Fruit fly (Drosophila melanogaster) whole organism, embryonic: ENCODE measurements around the gene CycB3.

Source experiments
- Atf3 ChIP-seq: fragments of 200-800 bp; sonication (Bioruptor generic); optimal IDR thresholded peaks from 3 replicates; lab custom pipeline; 2016; ENCODE audit warnings: missing biosample characterization, missing genetic modification characterization
- B-H2 ChIP-seq: fragments of 200-800 bp; sonication (Bioruptor generic); optimal IDR thresholded peaks from 2 replicates; lab custom pipeline; 2018; ENCODE audit warnings: missing biosample characterization, mild to moderate bottlenecking, missing genetic modification characterization
- BtbVII ChIP-seq: fragments of 200-800 bp; sonication (Bioruptor generic); optimal IDR thresholded peaks from 3 replicates; lab custom pipeline; 2017; ENCODE audit warnings: missing biosample characterization, mild to moderate bottlenecking, missing genetic modification characterization
- CG10543 ChIP-seq: fragments of 200-800 bp; sonication (Bioruptor generic); optimal IDR thresholded peaks from 3 replicates; lab custom pipeline; 2017; ENCODE audit warnings: missing biosample characterization, mild to moderate bottlenecking, missing genetic modification characterization, moderate library complexity
- CG14014 ChIP-seq: fragments of 200-800 bp; sonication (Bioruptor generic); IDR thresholded peaks from 2 replicates; pipeline ENCODE4 v1.3.6; 2022; ENCODE audit warnings: missing biosample characterization, missing genetic modification characterization
- CG14441 ChIP-seq: fragments of 200-800 bp; sonication (Bioruptor generic); IDR thresholded peaks from 2 replicates; pipeline ENCODE4 v1.3.6; 2022; ENCODE audit warnings: missing biosample characterization, missing genetic modification characterization
- CG14965 ChIP-seq: fragments of 200-800 bp; sonication (Bioruptor generic); optimal IDR thresholded peaks from 2 replicates; lab custom pipeline; 2016; ENCODE audit warnings: missing biosample characterization, missing genetic modification characterization, borderline replicate concordance
- CG15269 ChIP-seq: fragments of 200-800 bp; sonication (Bioruptor generic); optimal IDR thresholded peaks from 2 replicates; lab custom pipeline; 2018; ENCODE audit warnings: missing biosample characterization, mild to moderate bottlenecking, missing genetic modification characterization, moderate library complexity
- CG1529 ChIP-seq: fragments of 200-800 bp; sonication (Bioruptor generic); optimal IDR thresholded peaks from 3 replicates; lab custom pipeline; 2018; ENCODE audit warnings: missing biosample characterization, missing genetic modification characterization
- CG1832 ChIP-seq: fragments of 200-800 bp; sonication (Bioruptor generic); optimal IDR thresholded peaks from 2 replicates; lab custom pipeline; 2017; ENCODE audit warnings: missing biosample characterization, mild to moderate bottlenecking, missing genetic modification characterization, inconsistent platforms
- CG18476 ChIP-seq: fragments of 200-800 bp; sonication (Bioruptor generic); optimal IDR thresholded peaks from 2 replicates; lab custom pipeline; 2016; ENCODE audit warnings: missing biosample characterization, mild to moderate bottlenecking, missing genetic modification characterization
- CG2202 ChIP-seq: fragments of 200-800 bp; sonication (Bioruptor generic); optimal IDR thresholded peaks from 2 replicates; lab custom pipeline; 2018; ENCODE audit warnings: missing biosample characterization, mild to moderate bottlenecking, missing genetic modification characterization
- CG2678 ChIP-seq: fragments of 200-800 bp; sonication (Bioruptor generic); optimal IDR thresholded peaks from 3 replicates; lab custom pipeline; 2019; ENCODE audit warnings: missing biosample characterization, mild to moderate bottlenecking, missing genetic modification characterization, moderate library complexity
- CG2889 ChIP-seq: fragments of 200-800 bp; sonication (Bioruptor generic); IDR thresholded peaks from 3 replicates; pipeline ENCODE4 v1.3.6; 2022; ENCODE audit warnings: missing biosample characterization, missing genetic modification characterization
- CG33213 ChIP-seq: fragments of 200-800 bp; sonication (Bioruptor generic); optimal IDR thresholded peaks from 3 replicates; lab custom pipeline; 2016; ENCODE audit warnings: missing biosample characterization, missing genetic modification characterization
- CG6175 ChIP-seq: fragments of 200-800 bp; sonication (Bioruptor generic); IDR thresholded peaks from 3 replicates; pipeline ENCODE4 v1.3.6; 2022; ENCODE audit warnings: missing biosample characterization, missing genetic modification characterization
- CG7556 ChIP-seq: fragments of 200-800 bp; sonication (Bioruptor generic); optimal IDR thresholded peaks from 2 replicates; lab custom pipeline; 2017; ENCODE audit warnings: missing biosample characterization, mild to moderate bottlenecking, missing genetic modification characterization
- CG7928 ChIP-seq: fragments of 200-800 bp; sonication (Bioruptor generic); optimal IDR thresholded peaks from 2 replicates; lab custom pipeline; 2017; ENCODE audit warnings: missing biosample characterization, mild to moderate bottlenecking, missing genetic modification characterization
- CG7963 ChIP-seq: fragments of 200-800 bp; sonication (Bioruptor generic); IDR thresholded peaks from 3 replicates; pipeline ENCODE4 v1.3.6; 2022; ENCODE audit warnings: missing biosample characterization, missing genetic modification characterization; ENCODE audit not compliant: partially characterized antibody
- CG8944 ChIP-seq: fragments of 200-800 bp; sonication (Bioruptor generic); optimal IDR thresholded peaks from 3 replicates; lab custom pipeline; 2016; ENCODE audit warnings: missing biosample characterization, missing genetic modification characterization
- CG9609 ChIP-seq: fragments of 200-800 bp; sonication (Bioruptor generic); optimal IDR thresholded peaks from 3 replicates; lab custom pipeline; 2016; ENCODE audit warnings: missing biosample characterization, missing genetic modification characterization
- CTCF ChIP-seq: fragments of 200-800 bp; sonication (Bioruptor generic); optimal IDR thresholded peaks from 2 replicates; lab custom pipeline; 2017; ENCODE audit warnings: missing biosample characterization, mild to moderate bottlenecking, missing genetic modification characterization, moderate library complexity
- Dref ChIP-seq: fragments of 200-800 bp; sonication (Bioruptor generic); IDR thresholded peaks from 2 replicates; pipeline ENCODE4 v1.3.6; 2022; ENCODE audit warnings: missing biosample characterization, missing genetic modification characterization
- Gsc ChIP-seq: fragments of 200-800 bp; sonication (Bioruptor generic); IDR thresholded peaks from 2 replicates; pipeline ENCODE4 v1.3.6; 2022; ENCODE audit warnings: missing biosample characterization, missing genetic modification characterization
- H2.0 ChIP-seq: fragments of 200-800 bp; sonication (Bioruptor generic); IDR thresholded peaks from 2 replicates; pipeline ENCODE4 v1.3.6; 2022; ENCODE audit warnings: missing biosample characterization, missing genetic modification characterization
- HLH54F ChIP-seq: fragments of 200-800 bp; sonication (Bioruptor generic); optimal IDR thresholded peaks from 3 replicates; lab custom pipeline; 2016; ENCODE audit warnings: missing biosample characterization, missing genetic modification characterization
- Hr3 ChIP-seq: fragments of 200-800 bp; sonication (Bioruptor generic); optimal IDR thresholded peaks from 3 replicates; lab custom pipeline; 2016; ENCODE audit warnings: missing biosample characterization, missing genetic modification characterization
- Hr39 ChIP-seq: fragments of >200 bp; optimal IDR thresholded peaks from 2 replicates; lab custom pipeline; 2017
- Hr51 ChIP-seq, 2 experiments: fragments of 200-800 bp; sonication (Bioruptor generic); optimal IDR thresholded peaks; 2 replicates in 1 of 2; 3 replicates in 1 of 2; lab custom pipeline; 2016 to 2018; ENCODE audit warnings: missing biosample characterization in 2 of 2, missing genetic modification characterization in 2 of 2, mild to moderate bottlenecking in 1 of 2, moderate library complexity in 1 of 2
- Lim3 ChIP-seq: fragments of 200-800 bp; sonication (Bioruptor generic); IDR thresholded peaks from 2 replicates; pipeline ENCODE4 v1.3.6; 2022; ENCODE audit warnings: missing biosample characterization, missing genetic modification characterization
- Ravus ChIP-seq: fragments of 200-800 bp; sonication (Bioruptor generic); IDR thresholded peaks from 2 replicates; pipeline ENCODE4 v1.3.6; 2022; ENCODE audit warnings: missing biosample characterization, missing genetic modification characterization
- Sin3A ChIP-seq: fragments of >200 bp; optimal IDR thresholded peaks from 2 replicates; lab custom pipeline; 2018
- ara ChIP-seq: fragments of 200-800 bp; sonication (Bioruptor generic); IDR thresholded peaks from 2 replicates; pipeline ENCODE4 v1.3.6; 2022; ENCODE audit warnings: missing biosample characterization, missing genetic modification characterization
- ase ChIP-seq: fragments of 200-800 bp; sonication (Bioruptor generic); IDR thresholded peaks from 3 replicates; pipeline ENCODE4 v1.3.6; 2022; ENCODE audit warnings: missing biosample characterization, missing genetic modification characterization
- ash1 ChIP-seq: fragments of 200-800 bp; sonication (Bioruptor generic); optimal IDR thresholded peaks from 2 replicates; lab custom pipeline; 2018; ENCODE audit warnings: missing biosample characterization, mild to moderate bottlenecking, missing genetic modification characterization
- caup ChIP-seq: fragments of 200-800 bp; sonication (Bioruptor generic); optimal IDR thresholded peaks from 3 replicates; lab custom pipeline; 2017; ENCODE audit warnings: missing biosample characterization, mild to moderate bottlenecking, missing genetic modification characterization, moderate library complexity; ENCODE audit not compliant: severe bottlenecking
- cwo ChIP-seq: fragments of 200-800 bp; sonication (Bioruptor generic); optimal IDR thresholded peaks from 3 replicates; lab custom pipeline; 2017; ENCODE audit warnings: missing biosample characterization, missing genetic modification characterization, mild to moderate bottlenecking, moderate library complexity, missing genetic modification reagents
- disco-r ChIP-seq: fragments of 200-800 bp; sonication (Bioruptor generic); optimal IDR thresholded peaks from 2 replicates; lab custom pipeline; 2016; ENCODE audit warnings: missing biosample characterization, missing genetic modification characterization
- eve ChIP-seq, 2 experiments: fragments of >200 bp; optimal IDR thresholded peaks; 2 replicates each; lab custom pipeline; 2017; ENCODE audit warnings: missing biosample characterization in 2 of 2, missing genetic modification characterization in 2 of 2
- kah ChIP-seq: fragments of 200-800 bp; sonication (Bioruptor generic); optimal IDR thresholded peaks from 2 replicates; lab custom pipeline; 2018; ENCODE audit warnings: missing biosample characterization, mild to moderate bottlenecking, missing genetic modification characterization
- ken ChIP-seq: fragments of 200-800 bp; sonication (Bioruptor generic); IDR thresholded peaks from 3 replicates; pipeline ENCODE4 v1.3.6; 2022; ENCODE audit warnings: missing biosample characterization, missing genetic modification characterization
- lilli ChIP-seq: fragments of 200-800 bp; sonication (Bioruptor generic); optimal IDR thresholded peaks from 3 replicates; lab custom pipeline; 2016; ENCODE audit warnings: missing biosample characterization, missing genetic modification characterization
- lmd ChIP-seq: fragments of 200-800 bp; sonication (Bioruptor generic); IDR thresholded peaks from 2 replicates; pipeline ENCODE4 v1.3.6; 2022; ENCODE audit warnings: missing biosample characterization, missing genetic modification characterization
- nerfin-1 ChIP-seq: fragments of 200-800 bp; sonication (Bioruptor generic); optimal IDR thresholded peaks from 3 replicates; lab custom pipeline; 2019; ENCODE audit warnings: missing biosample characterization, mild to moderate bottlenecking, missing genetic modification characterization, moderate library complexity
- nerfin-2 ChIP-seq: fragments of 200-800 bp; sonication (Bioruptor generic); IDR thresholded peaks from 2 replicates; pipeline ENCODE4 v1.3.6; 2022; ENCODE audit warnings: missing biosample characterization, missing genetic modification characterization; ENCODE audit not compliant: partially characterized antibody
- nom ChIP-seq: fragments of 200-800 bp; sonication (Bioruptor generic); optimal IDR thresholded peaks from 2 replicates; lab custom pipeline; 2017; ENCODE audit warnings: missing biosample characterization, missing genetic modification characterization, mild to moderate bottlenecking, moderate library complexity, missing genetic modification reagents
- p53 ChIP-seq: fragments of 200-800 bp; sonication (Bioruptor generic); optimal IDR thresholded peaks from 2 replicates; lab custom pipeline; 2016; ENCODE audit warnings: missing biosample characterization, missing genetic modification characterization
- repo ChIP-seq: fragments of 200-800 bp; sonication (Bioruptor generic); optimal IDR thresholded peaks from 2 replicates; lab custom pipeline; 2016; ENCODE audit warnings: missing biosample characterization, missing genetic modification characterization
- stwl ChIP-seq: fragments of 200-800 bp; sonication (Bioruptor generic); optimal IDR thresholded peaks from 3 replicates; lab custom pipeline; 2018; ENCODE audit warnings: missing biosample characterization, mild to moderate bottlenecking, missing genetic modification characterization, moderate library complexity
- tll ChIP-seq, 2 experiments: fragments of 200-800 bp in 1 of 2; fragments of >200 bp in 1 of 2; sonication (Bioruptor generic) in 1 of 2; optimal IDR thresholded peaks; 2 replicates each; lab custom pipeline; 2017 to 2019; ENCODE audit warnings: missing biosample characterization in 2 of 2, missing genetic modification characterization in 2 of 2, mild to moderate bottlenecking in 1 of 2, moderate library complexity in 1 of 2
- toy ChIP-seq: fragments of 200-800 bp; sonication (Bioruptor generic); IDR thresholded peaks from 2 replicates; pipeline ENCODE4 v1.3.6; 2022; ENCODE audit warnings: missing biosample characterization, missing genetic modification characterization
- trem ChIP-seq: fragments of 200-800 bp; optimal IDR thresholded peaks from 3 replicates; lab custom pipeline; 2019; ENCODE audit warnings: missing biosample characterization, mild to moderate bottlenecking, missing genetic modification characterization, moderate library complexity

The CycB3 gene

DNA sequence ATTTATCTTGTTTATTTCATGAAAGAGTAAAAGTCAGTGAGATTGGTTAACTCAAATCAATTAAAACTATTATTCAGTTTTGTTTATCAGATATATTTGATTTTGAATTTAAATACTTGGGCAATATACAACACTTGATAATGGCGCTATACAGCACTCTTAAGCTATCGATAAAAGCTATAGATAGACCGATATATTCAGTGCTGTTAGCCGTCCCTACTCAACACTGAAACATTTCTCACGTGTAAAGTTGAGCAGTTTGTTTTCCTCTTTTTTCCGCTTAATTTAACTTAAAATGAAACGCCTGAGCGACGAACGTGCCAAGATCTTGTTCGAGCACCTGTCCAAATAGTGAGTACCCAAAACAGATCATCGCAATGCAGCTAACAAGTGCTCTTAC is 20.2 kb downstream of the CycB3 start, which contains the start of gene CG7006 (continued):
- TF ChIP-seq HLH54F (GFP tag; lab: Kevin White, UChicago): peak; percentile 87
- peak; percentile 2 for TF ChIP-seq Sin3A
- TF ChIP-seq CTCF: no peak
- peak; percentile 70 for TF ChIP-seq cwo (GFP tag; lab: Kevin White, UChicago)
- TF ChIP-seq CG2889: no peak
- peak; percentile 48 for TF ChIP-seq Atf3
- TF ChIP-seq CG33213: peak; percentile 77
- TF ChIP-seq CG14014 (GFP tag; lab: Robert Waterston, UW): peak; percentile 67
- peak; percentile 34 for TF ChIP-seq disco-r (GFP tag; lab: Kevin White, UChicago)
- peak; percentile 52 for TF ChIP-seq CG7556 (GFP tag; lab: Kevin White, UChicago)
- peak; percentile 62 for TF ChIP-seq Hr3
- peak; percentile 29 for TF ChIP-seq CG7928 (GFP tag; lab: Kevin White, UChicago)
- peak; percentile 58 for TF ChIP-seq repo (GFP tag; lab: Kevin White, UChicago)
- no peak for TF ChIP-seq BtbVII (GFP tag; lab: Kevin White, UChicago)
- TF ChIP-seq lilli (GFP tag; lab: Kevin White, UChicago): peak; percentile 84
- TF ChIP-seq nerfin-1 (tag; lab: Kevin White, UChicago): peak; percentile 18
- no peak for TF ChIP-seq toy
- TF ChIP-seq eve (GFP tag; optimal IDR thresholded peaks at IDR 0.05; lab: Kevin White, UChicago): no peak
- peak in 1 of 2 experiments; percentile 73 for TF ChIP-seq Hr51 (GFP tag; optimal IDR thresholded peaks at IDR 0.05; lab: Kevin White, UChicago)
- peak; percentile 39; the same call in 1 of the 2 replicates for TF ChIP-seq ara (GFP tag; lab: Robert Waterston, UW)
- TF ChIP-seq CG15269 (tag; lab: Kevin White, UChicago): no peak
- peak; percentile 44; the same call in 1 of the 3 replicates for TF ChIP-seq CG6175 (GFP tag; lab: Robert Waterston, UW)
- peak; percentile 68; the same call in 1 of the 2 replicates for TF ChIP-seq lmd (GFP tag; lab: Robert Waterston, UW)
- peak; percentile 33 for TF ChIP-seq CG14965 (GFP tag; lab: Kevin White, UChicago)
- peak; percentile 91 for TF ChIP-seq Dref (GFP tag; lab: Robert Waterston, UW)
- TF ChIP-seq nerfin-2 (GFP tag; lab: Robert Waterston, UW): 0 out of 2 replicates have a peak, but pooled peaks have one; percentile 54
- TF ChIP-seq CG1832 (GFP tag; lab: Kevin White, UChicago): no peak
- no peak for TF ChIP-seq Gsc (GFP tag; lab: Robert Waterston, UW)
- TF ChIP-seq CG2202: no peak
- no peak for TF ChIP-seq kah
- TF ChIP-seq CG18476 (GFP tag; lab: Kevin White, UChicago): peak; percentile 48
- peak; percentile 78 for TF ChIP-seq CG9609 (GFP tag; lab: Kevin White, UChicago)
- no peak for TF ChIP-seq nom
- TF ChIP-seq tll (GFP tag; optimal IDR thresholded peaks at IDR 0.05; lab: Kevin White, UChicago): no peak
- TF ChIP-seq Lim3: no peak
- TF ChIP-seq B-H2 (GFP tag; lab: Kevin White, UChicago): peak; percentile 90
- TF ChIP-seq ken: peak; percentile 86
- no peak for TF ChIP-seq CG2678 (tag; lab: Kevin White, UChicago)
- TF ChIP-seq CG10543 (GFP tag; lab: Kevin White, UChicago): no peak
- peak; percentile 74 for TF ChIP-seq trem (tag; lab: Kevin White, UChicago)
- peak; percentile 69 for TF ChIP-seq H2.0 (GFP tag; lab: Robert Waterston, UW)
- TF ChIP-seq CG1529 (GFP tag; lab: Kevin White, UChicago): no peak
- TF ChIP-seq p53 (GFP tag; lab: Kevin White, UChicago): peak; percentile 15
- peak; percentile 95 for TF ChIP-seq stwl (tag; lab: Kevin White, UChicago)
- peak; percentile 28; the same call in 2 of the 3 replicates for TF ChIP-seq CG7963 (GFP tag; lab: Robert Waterston, UW)
- TF ChIP-seq ase (GFP tag; lab: Robert Waterston, UW): no peak
- TF ChIP-seq CG14441: no peak
- peak; percentile 82 for TF ChIP-seq CG8944 (GFP tag; lab: Kevin White, UChicago)
- no peak for TF ChIP-seq ash1 (GFP tag; lab: Kevin White, UChicago)
- peak; percentile 80 for TF ChIP-seq caup
- TF ChIP-seq Hr39: no peak
- no peak for TF ChIP-seq Ravus (GFP tag; lab: Robert Waterston, UW)
